Fruit fly (Drosophila melanogaster) whole organism, embryonic: Measurements from ENCODE around the gene CG43051.

ENCODE experiments used
- ATbp ChIP-seq: fragments of 200-800 bp; sonication (Bioruptor generic); optimal IDR thresholded peaks from 2 replicates; lab custom pipeline; 2017; ENCODE audit warnings: missing biosample characterization, mild to moderate bottlenecking, missing genetic modification characterization, missing genetic modification reagents
- CG6765 ChIP-seq: fragments of 200-800 bp; sonication (Bioruptor generic); optimal IDR thresholded peaks from 3 replicates; lab custom pipeline; 2017; ENCODE audit warnings: missing biosample characterization, mild to moderate bottlenecking, missing genetic modification characterization
- CG9437 ChIP-seq: fragments of 200-800 bp; sonication (Bioruptor generic); optimal IDR thresholded peaks from 2 replicates; lab custom pipeline; 2018; ENCODE audit warnings: missing biosample characterization, mild to moderate bottlenecking, missing genetic modification characterization
- Gug ChIP-seq: fragments of 200-800 bp; sonication (Bioruptor generic); IDR thresholded peaks from 4 replicates; pipeline ENCODE4 v1.3.6; 2022; ENCODE audit warnings: missing biosample characterization, missing genetic modification characterization
- Hr39 ChIP-seq: fragments of >200 bp; optimal IDR thresholded peaks from 2 replicates; lab custom pipeline; 2017
- Xbp1 ChIP-seq: fragments of 200-800 bp; sonication (Bioruptor generic); optimal IDR thresholded peaks from 3 replicates; lab custom pipeline; 2016; ENCODE audit warnings: missing biosample characterization, mild to moderate bottlenecking, missing genetic modification characterization
- az2 ChIP-seq: fragments of 200-800 bp; sonication (Bioruptor generic); optimal IDR thresholded peaks from 3 replicates; lab custom pipeline; 2016; ENCODE audit warnings: missing biosample characterization, missing genetic modification characterization
- kah ChIP-seq: fragments of 200-800 bp; sonication (Bioruptor generic); optimal IDR thresholded peaks from 2 replicates; lab custom pipeline; 2018; ENCODE audit warnings: missing biosample characterization, mild to moderate bottlenecking, missing genetic modification characterization
- pzg ChIP-seq: fragments of 200-800 bp; sonication (Bioruptor generic); optimal IDR thresholded peaks from 3 replicates; lab custom pipeline; 2018; ENCODE audit warnings: missing biosample characterization, mild to moderate bottlenecking, missing genetic modification characterization, moderate library complexity

dm6 chr2L:12493101-12493770 is 14.5 kb upstream of the CG43051 start:
- TF ChIP-seq Hr39 (lab: Kevin White, UChicago): no peak
- no peak for TF ChIP-seq kah (GFP tag; lab: Kevin White, UChicago)
- peak; percentile 25 for TF ChIP-seq CG6765 (GFP tag; lab: Kevin White, UChicago)
- no peak for TF ChIP-seq az2 (GFP tag; lab: Kevin White, UChicago)
- no peak for TF ChIP-seq ATbp
- TF ChIP-seq Xbp1 (GFP tag; lab: Kevin White, UChicago): no peak
- no peak for TF ChIP-seq CG9437
- no peak for TF ChIP-seq pzg
- TF ChIP-seq Gug (GFP tag; lab: Robert Waterston, UW): no peak
